Worm (Caenorhabditis elegans): ENCODE data around the gene ugt-44.

The ugt-44 gene

ce11 chrIV:10469494-10469893 lies at the start of gene ugt-44:
TSS of gene ugt-44 (plus strand) at chrIV:10469741.
- TF ChIP-seq ceh-40 (GFP tag; IDR thresholded peaks at IDR 0.05) (no peak), atf-7 (tag; optimal IDR thresholded peaks at IDR 0.05) (peak; percentile 81), C06A6.2 (GFP tag; conservative IDR thresholded peaks at IDR 0.05) (no peak), ets-4 (GFP tag; optimal IDR thresholded peaks at IDR 0.05) (peak; percentile 71), nhr-120 (GFP tag; IDR thresholded peaks at IDR 0.05) (no peak), B0336.3 (GFP tag; IDR thresholded peaks at IDR 0.05) (0 out of 2 replicates have a peak, but pooled peaks have one; percentile 23), nhr-80 (tag; optimal IDR thresholded peaks at IDR 0.05) (peak; percentile 66), dox-1 (GFP tag; IDR thresholded peaks at IDR 0.05) (peak; percentile 40; the same call in 1 of the 2 replicates)

- peak; percentile 33; the same call in 1 of the 2 replicates for TF ChIP-seq hmg-1.2 (GFP tag; IDR thresholded peaks at IDR 0.05)
- no peak for TF ChIP-seq nhr-179 (tag; optimal IDR thresholded peaks at IDR 0.05)
These were observed 49.6 kb upstream of the ugt-44 start for ce11 chrIV:10419896-10420295.

- TF ChIP-seq nfyb-1 (GFP tag; IDR thresholded peaks at IDR 0.05): no peak
- no peak for TF ChIP-seq hmg-1.2 (GFP tag; IDR thresholded peaks at IDR 0.05)
- TF ChIP-seq nhr-80 (tag; optimal IDR thresholded peaks at IDR 0.05): peak; percentile 86
- TF ChIP-seq xnd-1 (tag; optimal IDR thresholded peaks at IDR 0.05): no peak
- no peak for TF ChIP-seq K12H6.12 (tag; optimal IDR thresholded peaks at IDR 0.05)
These were observed 49.1 kb upstream of the ugt-44 start for ce11 chrIV:10420440-10420839.

ce11 chrIV:10421256-10421655 lies 48.3 kb upstream of the ugt-44 start:
- TF ChIP-seq hmg-1.2 (GFP tag; IDR thresholded peaks at IDR 0.05) (peak; percentile 53; the same call in 1 of the 2 replicates), attf-3 (GFP tag; conservative IDR thresholded peaks at IDR 0.05) (peak; percentile 50; the same call in 1 of the 2 replicates), nfyb-1 (GFP tag; IDR thresholded peaks at IDR 0.05) (no peak)

ce11 chrIV:10422230-10422629 lies 47.3 kb upstream of the ugt-44 start:
- no peak for TF ChIP-seq madf-8 (GFP tag; conservative IDR thresholded peaks at IDR 0.05)
- 0 out of 2 replicates have a peak, but pooled peaks have one; percentile 32 for TF ChIP-seq attf-3 (GFP tag; conservative IDR thresholded peaks at IDR 0.05)
- no peak for TF ChIP-seq tbp1 (GFP tag; optimal IDR thresholded peaks at IDR 0.05)
- no peak for TF ChIP-seq bed-2 (GFP tag; IDR thresholded peaks at IDR 0.05)
- no peak for TF ChIP-seq ceh-40 (GFP tag; IDR thresholded peaks at IDR 0.05)
- no peak for TF ChIP-seq snpc-4 (GFP tag; optimal IDR thresholded peaks at IDR 0.05)
- TF ChIP-seq snpc-4 (tag; optimal IDR thresholded peaks at IDR 0.05): peak in 1 of 4 experiments; percentile 11
- TF ChIP-seq chd-7 (tag; optimal IDR thresholded peaks at IDR 0.05): no peak

- TF ChIP-seq mes-4 (tag; optimal IDR thresholded peaks at IDR 0.05) (no peak), ceh-58 (GFP tag; IDR thresholded peaks at IDR 0.05) (no peak), sdz-38 (tag; optimal IDR thresholded peaks at IDR 0.05) (no peak), nhr-120 (GFP tag; IDR thresholded peaks at IDR 0.05) (no peak), nfya-2 (GFP tag; IDR thresholded peaks at IDR 0.05) (no peak), hmg-20 (GFP tag; IDR thresholded peaks at IDR 0.05) (no peak), K12H6.12 (tag; optimal IDR thresholded peaks at IDR 0.05) (no peak), aptf-3 (GFP tag; IDR thresholded peaks at IDR 0.05) (no peak), lin-26 (GFP tag; IDR thresholded peaks at IDR 0.05) (no peak), F37B4.10 (GFP tag; IDR thresholded peaks at IDR 0.05) (no peak), pha-4 (tag; optimal IDR thresholded peaks at IDR 0.05) (no peak), nhr-80 (tag; optimal IDR thresholded peaks at IDR 0.05) (no peak), egrh-3 (GFP tag; IDR thresholded peaks at IDR 0.05) (no peak), fkh-3 (tag; optimal IDR thresholded peaks at IDR 0.05) (no peak), him-1 (tag; optimal IDR thresholded peaks at IDR 0.05) (no peak), ceh-91 (GFP tag; IDR thresholded peaks at IDR 0.05) (no peak), atf-7 (tag; optimal IDR thresholded peaks at IDR 0.05) (no peak), snpc-1.3 (tag; optimal IDR thresholded peaks at IDR 0.05; ENCODE audit: insufficient read depth) (no peak), xnd-1 (tag; optimal IDR thresholded peaks at IDR 0.05) (no peak)
These were observed 45.0 kb upstream of the ugt-44 start, which contains the start of gene F13B12.1 for ce11 chrIV:10424535-10424934. TSS of gene F13B12.1 (minus strand) at chrIV:10424635.

Measured in whole organism, young adult.